Worm (Caenorhabditis elegans) whole organism, midembryonic: Measurements from ENCODE around the gene fipr-20.

ENCODE experiments used
- T22C8.4 ChIP-seq: fragments of 200-800 bp; sonication (Bioruptor generic); IDR thresholded peaks from 2 replicates; pipeline ENCODE4 v1.3.6; 2022; ENCODE audit warnings: missing genetic modification characterization, missing compliant biosample characterization
- cog-1 ChIP-seq: sonication (generic microtip); optimal IDR thresholded peaks from 2 replicates; lab custom pipeline; 2016; ENCODE audit warnings: missing genetic modification characterization, missing compliant biosample characterization
- flt-1 ChIP-seq: fragments of 200-800 bp; sonication (Bioruptor generic); IDR thresholded peaks from 2 replicates; pipeline ENCODE4 v1.3.6; 2022; ENCODE audit warnings: missing genetic modification characterization, missing compliant biosample characterization
- klf-2 ChIP-seq: fragments of 200-800 bp; sonication (Bioruptor generic); conservative IDR thresholded peaks from 2 replicates; pipeline ENCODE4 v1.3.6; 2022; ENCODE audit warnings: missing genetic modification reagents, missing genetic modification characterization, missing compliant biosample characterization
- ztf-29 ChIP-seq: fragments of 200-800 bp; sonication (Bioruptor generic); IDR thresholded peaks from 2 replicates; pipeline ENCODE4 v1.3.6; 2022; ENCODE audit warnings: missing genetic modification reagents, missing genetic modification characterization, missing compliant biosample characterization

- TF ChIP-seq ztf-29 (GFP tag; lab: Robert Waterston, UW) (no peak), flt-1 (no peak), T22C8.4 (GFP tag; lab: Robert Waterston, UW) (no peak), klf-2 (GFP tag; lab: Robert Waterston, UW) (no peak), cog-1 (tag; lab: Kevin White, UChicago) (no peak)
These were observed 26.9 kb upstream of the fipr-20 start, which contains the start of gene mup-4 for ce11 chrIII:7489055-7489534.
